Worm (Caenorhabditis elegans): Measurements from ENCODE around the gene hpo-40.

Gene hpo-40

DNA sequence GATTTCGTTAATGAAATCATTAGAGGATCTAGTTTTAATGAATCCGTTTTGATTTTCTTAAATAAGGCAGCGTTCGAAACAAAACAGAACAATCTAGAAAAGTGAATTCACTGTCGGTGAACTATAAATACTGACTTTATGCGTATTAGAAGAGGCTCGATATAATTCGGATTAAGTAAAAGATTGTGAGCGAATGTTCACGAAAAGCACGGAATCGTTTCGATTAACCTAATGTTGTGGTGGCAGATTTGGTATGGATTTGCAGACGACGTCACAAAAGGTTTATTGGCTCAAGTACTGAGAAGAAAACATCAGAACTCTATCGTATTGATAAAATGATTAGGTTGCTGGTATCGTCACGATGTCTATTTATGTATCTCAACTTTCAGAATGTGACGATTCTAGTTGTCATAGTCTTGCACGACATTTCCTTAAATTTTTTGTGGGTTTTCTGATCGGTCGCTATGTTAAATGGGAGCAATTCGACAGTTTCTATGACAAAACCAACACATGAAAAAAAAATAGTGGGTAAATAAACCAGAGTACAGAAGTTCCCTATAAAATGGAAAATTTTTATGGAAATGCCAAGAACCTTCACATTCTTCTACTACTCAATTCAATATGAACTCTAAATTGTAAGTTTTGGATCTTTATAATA, 16.6 kb downstream of the hpo-40 start, which contains the start of the genes pyt-1 and fipr-7:
TSS of gene pyt-1 (minus strand) at position 101 of the 658 bp plus-strand sequence.
TSS of gene fipr-7 (plus strand) at position 608 of the 658 bp plus-strand sequence.
- TF ChIP-seq nhr-71 (tag; optimal IDR thresholded peaks at IDR 0.05) = no peak
- TF ChIP-seq dsc-1 (tag; optimal IDR thresholded peaks at IDR 0.05) = peak; percentile 61

ce11 chrV:10230932-10231331, 18.2 kb downstream of the hpo-40 start, which contains the start of gene fipr-6:
Gene fipr-6, plus strand, starts transcription at chrV:10231232.
- TF ChIP-seq egl-13 (tag; optimal IDR thresholded peaks at IDR 0.05) = no peak
- no peak for TF ChIP-seq ztf-4 (tag; optimal IDR thresholded peaks at IDR 0.05)
- no peak for TF ChIP-seq aha-1 (tag; optimal IDR thresholded peaks at IDR 0.05)

ce11 chrV:10233330-10233729, 20.6 kb downstream of the hpo-40 start, which contains the start of gene str-182:
Gene str-182, minus strand, starts transcription at chrV:10233430.
- TF ChIP-seq nhr-11 (tag; optimal IDR thresholded peaks at IDR 0.05) = no peak
- TF ChIP-seq nhr-71 (tag; optimal IDR thresholded peaks at IDR 0.05) = peak; percentile 12
- peak; percentile 41 for TF ChIP-seq fkh-8 (tag; optimal IDR thresholded peaks at IDR 0.05)

ce11 chrV:10237171-10237570, 24.4 kb downstream of the hpo-40 start:
- TF ChIP-seq efl-3 (GFP tag; optimal IDR thresholded peaks at IDR 0.05) (no peak), ces-1 (GFP tag; optimal IDR thresholded peaks at IDR 0.05) (no peak), fkh-10 (GFP tag; optimal IDR thresholded peaks at IDR 0.05) (no peak), ama-1 (optimal IDR thresholded peaks at IDR 0.05) (no peak), fkh-8 (tag; optimal IDR thresholded peaks at IDR 0.05) (no peak), nhr-47 (tag; optimal IDR thresholded peaks at IDR 0.05) (no peak), Y116A8C.19 (tag; optimal IDR thresholded peaks at IDR 0.05; ENCODE audit: borderline replicate concordance) (no peak), ztf-4 (tag; optimal IDR thresholded peaks at IDR 0.05) (no peak), F16B12.6 (tag; optimal IDR thresholded peaks at IDR 0.05) (no peak), mep-1 (tag; optimal IDR thresholded peaks at IDR 0.05) (no peak), ceh-88 (GFP tag; IDR thresholded peaks at IDR 0.05) (no peak)

DNA sequence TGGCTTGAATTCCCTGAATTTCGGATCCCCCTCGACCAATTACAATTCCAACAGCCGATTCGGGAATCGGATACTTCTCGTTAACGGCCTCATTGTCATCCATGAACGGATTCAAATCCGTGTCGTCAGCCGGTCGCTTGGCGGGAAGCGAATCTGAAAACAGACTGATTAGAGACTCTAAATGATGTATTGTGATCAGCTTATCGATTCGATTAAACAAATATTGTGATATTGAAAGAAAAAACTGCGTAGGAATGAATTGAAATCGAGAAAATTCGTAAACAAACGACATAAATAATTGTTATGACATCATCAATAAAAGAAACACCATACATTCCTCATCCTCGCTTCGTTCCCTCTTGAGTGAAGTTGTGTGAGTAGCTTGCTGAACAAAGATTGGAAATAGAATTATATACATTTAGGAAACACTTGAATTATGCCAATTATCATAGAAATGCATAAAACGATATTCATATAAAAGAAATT, 25.3 kb downstream of the hpo-40 start:
- TF ChIP-seq elt-3 (tag; optimal IDR thresholded peaks at IDR 0.05) (no peak), unc-130 (tag; optimal IDR thresholded peaks at IDR 0.05) (no peak), isw-1 (GFP tag; IDR thresholded peaks at IDR 0.05) (no peak), blmp-1 (tag; optimal IDR thresholded peaks at IDR 0.05) (no peak), nhr-85 (tag) (peak; percentile 53), lin-39 (tag; optimal IDR thresholded peaks at IDR 0.05) (no peak), nhr-77 (tag; optimal IDR thresholded peaks at IDR 0.05) (no peak), xbp-1 (tag; optimal IDR thresholded peaks at IDR 0.05) (no peak), efl-1 (optimal IDR thresholded peaks at IDR 0.05) (no peak), efl-1 (GFP tag; optimal IDR thresholded peaks at IDR 0.05 in 1 of 2) (peak in 1 of 2 experiments; percentile 11)

DNA sequence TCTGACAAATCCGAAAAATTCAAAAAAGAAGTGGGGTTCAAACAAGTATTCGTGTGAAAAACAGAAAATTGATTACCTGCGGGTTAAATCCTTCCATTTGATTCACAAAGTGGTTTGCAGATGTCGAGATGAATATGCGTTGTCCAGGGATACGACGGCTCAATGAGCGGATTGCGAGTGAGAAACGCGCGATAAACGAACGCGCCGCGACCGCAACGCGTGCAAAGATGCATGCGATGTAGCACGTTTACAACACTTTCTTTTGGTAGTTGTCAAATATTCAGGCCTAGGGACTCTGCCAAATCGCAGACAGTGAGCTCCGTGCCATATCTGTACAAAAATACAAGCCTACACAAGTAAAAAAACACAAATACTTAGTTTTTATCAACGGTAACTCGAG, 25.9 kb downstream of the hpo-40 start, which contains the start of gene fubl-1:
TSS of gene fubl-1 (minus strand) at position 202 of the 400 bp plus-strand sequence.
- TF ChIP-seq xbp-1 (tag; optimal IDR thresholded peaks at IDR 0.05) (peak; percentile 10), Y116A8C.19 (tag; optimal IDR thresholded peaks at IDR 0.05; ENCODE audit: borderline replicate concordance) (no peak), hlh-17 (GFP tag; optimal IDR thresholded peaks at IDR 0.05; ENCODE audit: borderline replicate concordance) (no peak), snu-23 (GFP tag; optimal IDR thresholded peaks at IDR 0.05) (peak; percentile 18), nhr-28 (tag; optimal IDR thresholded peaks at IDR 0.05) (no peak), tlp-1 (tag; optimal IDR thresholded peaks at IDR 0.05) (no peak), nhr-20 (tag; optimal IDR thresholded peaks at IDR 0.05) (no peak), ceh-63 (GFP tag; optimal IDR thresholded peaks at IDR 0.05) (no peak), F16B12.6 (tag; optimal IDR thresholded peaks at IDR 0.05) (no peak), elt-3 (tag; optimal IDR thresholded peaks at IDR 0.05) (no peak), blmp-1 (tag; optimal IDR thresholded peaks at IDR 0.05) (peak; percentile 13), lsy-2 (tag; optimal IDR thresholded peaks at IDR 0.05) (peak; percentile 9 to 58), ceh-88 (GFP tag; IDR thresholded peaks at IDR 0.05) (no peak), lin-35 (GFP tag; optimal IDR thresholded peaks at IDR 0.05) (peak; percentile 50 to 64), sox-4 (tag; optimal IDR thresholded peaks at IDR 0.05) (no peak), nhr-85 (tag) (no peak), alr-1 (tag; optimal IDR thresholded peaks at IDR 0.05; ENCODE audit: borderline replicate concordance) (no peak), fkh-4 (tag; optimal IDR thresholded peaks at IDR 0.05; ENCODE audit: borderline replicate concordance) (no peak), efl-1 (optimal IDR thresholded peaks at IDR 0.05) (peak; percentile 37 to 42), efl-1 (GFP tag; optimal IDR thresholded peaks at IDR 0.05 in 1 of 2) (peak in 1 of 2 experiments; percentile 27), ceh-8 (GFP tag; optimal IDR thresholded peaks at IDR 0.05) (no peak), fkh-8 (tag; optimal IDR thresholded peaks at IDR 0.05) (peak; percentile 74), nhr-19 (GFP tag; conservative IDR thresholded peaks at IDR 0.05) (no peak), egl-27 (tag; optimal IDR thresholded peaks at IDR 0.05) (no peak), hpl-2 (GFP tag; optimal IDR thresholded peaks at IDR 0.05) (no peak)
